Fruit fly (Drosophila melanogaster) whole organism, prepupa: ENCODE results near the gene mex1.

Experiments
- CG3032 ChIP-seq: fragments of 200-800 bp; optimal IDR thresholded peaks from 2 replicates; lab custom pipeline; 2019; ENCODE audit warnings: missing biosample characterization, mild to moderate bottlenecking, missing genetic modification characterization, moderate library complexity
- CG3919 ChIP-seq: fragments of 200-800 bp; sonication (Bioruptor generic); optimal IDR thresholded peaks from 3 replicates; lab custom pipeline; 2016; ENCODE audit warnings: missing biosample characterization, missing genetic modification characterization
- CG4318 ChIP-seq: fragments of 200-800 bp; sonication (Bioruptor generic); optimal IDR thresholded peaks from 3 replicates; lab custom pipeline; 2017; ENCODE audit warnings: missing biosample characterization, mild to moderate bottlenecking, missing genetic modification characterization
- Ets21C ChIP-seq: fragments of 200-800 bp; sonication (Bioruptor generic); optimal IDR thresholded peaks from 3 replicates; lab custom pipeline; 2016; ENCODE audit warnings: missing biosample characterization, missing genetic modification characterization
- OdsH ChIP-seq: fragments of 200-800 bp; sonication (Bioruptor generic); optimal IDR thresholded peaks from 3 replicates; lab custom pipeline; 2016; ENCODE audit warnings: missing biosample characterization, missing genetic modification characterization
- lz ChIP-seq: fragments of 200-800 bp; sonication (Bioruptor generic); optimal IDR thresholded peaks from 3 replicates; lab custom pipeline; 2016; ENCODE audit warnings: missing biosample characterization, missing genetic modification characterization

DNA sequence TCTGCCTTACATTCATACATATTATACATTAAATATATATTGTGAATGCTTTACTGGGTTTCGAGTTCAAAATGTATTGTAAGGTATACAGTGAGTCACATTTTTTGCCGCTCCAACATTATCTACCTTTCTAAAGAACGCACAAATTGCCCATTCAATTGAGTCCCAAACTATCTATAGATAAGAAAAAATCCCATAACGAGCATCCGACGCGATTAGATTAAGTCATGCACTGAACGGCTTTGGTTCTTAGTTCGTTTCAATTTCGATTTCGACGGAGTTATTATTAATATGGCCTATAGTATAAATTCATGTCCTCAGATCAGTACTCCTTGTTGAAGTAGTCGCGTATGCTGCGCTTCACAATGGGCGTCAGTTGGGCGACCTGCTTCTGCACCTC is 1.9 kb downstream of the mex1 start:
- no peak for TF ChIP-seq lz (GFP tag; lab: Kevin White, UChicago)
- TF ChIP-seq CG4318, result no peak
- no peak for TF ChIP-seq OdsH
- no peak for TF ChIP-seq Ets21C (GFP tag; lab: Kevin White, UChicago)
- TF ChIP-seq CG3032 (tag; lab: Kevin White, UChicago), result no peak
- TF ChIP-seq CG3919 (GFP tag; lab: Kevin White, UChicago), result no peak
